Worm (Caenorhabditis elegans) whole organism, mixed stage, embryonic: ENCODE results near the gene ncs-5.

ENCODE experiments used
- M03D4.4 ChIP-seq: sonication (generic microtip); optimal IDR thresholded peaks from 2 replicates; lab custom pipeline; 2017; ENCODE audit warnings: mild to moderate bottlenecking, missing genetic modification characterization, missing compliant biosample characterization
- blmp-1 ChIP-seq: fragments of 150-350 bp; optimal IDR thresholded peaks from 2 replicates; lab custom pipeline; 2014; ENCODE audit warnings: missing biosample characterization, missing genetic modification characterization
- ceh-39 ChIP-seq: fragments of 150-350 bp; optimal IDR thresholded peaks from 2 replicates; lab custom pipeline; 2014; ENCODE audit warnings: missing biosample characterization, missing genetic modification characterization
- ceh-43 ChIP-seq: fragments of 200-800 bp; sonication (Bioruptor generic); optimal IDR thresholded peaks from 2 replicates; lab custom pipeline; 2018; ENCODE audit warnings: mild to moderate bottlenecking, missing genetic modification characterization, moderate library complexity, missing compliant biosample characterization
- ceh-83 ChIP-seq: fragments of 200-800 bp; sonication (Bioruptor generic); optimal IDR thresholded peaks from 2 replicates; lab custom pipeline; 2018; ENCODE audit warnings: mild to moderate bottlenecking, missing genetic modification characterization, missing compliant biosample characterization
- ces-1 ChIP-seq: fragments of 150-350 bp; optimal IDR thresholded peaks from 2 replicates; lab custom pipeline; 2014; ENCODE audit warnings: missing biosample characterization, missing genetic modification reagents, missing genetic modification characterization
- cnd-1 ChIP-seq: fragments of 200-800 bp; sonication (Bioruptor generic); optimal IDR thresholded peaks from 2 replicates; lab custom pipeline; 2018; ENCODE audit warnings: mild to moderate bottlenecking, missing genetic modification characterization, missing compliant biosample characterization
- drap-1 ChIP-seq: fragments of 200-800 bp; sonication (Bioruptor generic); optimal IDR thresholded peaks from 3 replicates; lab custom pipeline; 2018; ENCODE audit warnings: mild to moderate bottlenecking, missing genetic modification characterization, missing compliant biosample characterization
- elt-1 ChIP-seq: sonication (generic microtip); optimal IDR thresholded peaks from 2 replicates; lab custom pipeline; 2017; ENCODE audit warnings: missing genetic modification characterization, mild to moderate bottlenecking, missing compliant biosample characterization, antibody characterized with exemption, moderate library complexity, borderline replicate concordance; ENCODE audit not compliant: insufficient read depth
- elt-3 ChIP-seq: fragments of 150-350 bp; optimal IDR thresholded peaks from 2 replicates; lab custom pipeline; 2014; ENCODE audit warnings: missing biosample characterization, missing genetic modification characterization
- flh-1 ChIP-seq: fragments of 200-800 bp; sonication (Bioruptor generic); optimal IDR thresholded peaks from 2 replicates; lab custom pipeline; 2018; ENCODE audit warnings: mild to moderate bottlenecking, missing genetic modification characterization, moderate library complexity, missing compliant biosample characterization
- ham-2 ChIP-seq: fragments of 200-800 bp; sonication (Bioruptor generic); optimal IDR thresholded peaks from 2 replicates; lab custom pipeline; 2018; ENCODE audit warnings: mild to moderate bottlenecking, missing genetic modification characterization, missing compliant biosample characterization
- hlh-1 ChIP-seq: fragments of 150-350 bp; optimal IDR thresholded peaks from 2 replicates; lab custom pipeline; 2014; ENCODE audit warnings: missing biosample characterization, missing genetic modification reagents, missing genetic modification characterization
- lin-13 ChIP-seq: fragments of 150-350 bp; optimal IDR thresholded peaks from 2 replicates; lab custom pipeline; 2014; ENCODE audit warnings: missing biosample characterization, missing genetic modification characterization
- lin-32 ChIP-seq: fragments of 200-800 bp; sonication (Bioruptor generic); optimal IDR thresholded peaks from 2 replicates; lab custom pipeline; 2018; ENCODE audit warnings: mild to moderate bottlenecking, missing genetic modification characterization, missing compliant biosample characterization
- lsy-2 ChIP-seq: fragments of 150-350 bp; optimal IDR thresholded peaks from 2 replicates; lab custom pipeline; 2014; ENCODE audit warnings: missing biosample characterization, missing genetic modification characterization
- mab-5 ChIP-seq: fragments of 150-350 bp; optimal IDR thresholded peaks from 2 replicates; lab custom pipeline; 2014; ENCODE audit warnings: missing biosample characterization, missing genetic modification characterization
- mep-1 ChIP-seq: fragments of 150-350 bp; optimal IDR thresholded peaks from 2 replicates; lab custom pipeline; 2017; ENCODE audit warnings: missing biosample characterization, missing genetic modification reagents, missing genetic modification characterization, inconsistent platforms
- mls-2 ChIP-seq: sonication (generic microtip); optimal IDR thresholded peaks from 2 replicates; lab custom pipeline; 2016; ENCODE audit warnings: mild to moderate bottlenecking, missing genetic modification characterization, moderate library complexity, missing compliant biosample characterization
- nhr-12 ChIP-seq: fragments of 150-350 bp; optimal IDR thresholded peaks from 2 replicates; lab custom pipeline; 2014; ENCODE audit warnings: missing biosample characterization, missing genetic modification characterization
- nhr-2 ChIP-seq: fragments of 150-350 bp; optimal IDR thresholded peaks from 2 replicates; lab custom pipeline; 2014; ENCODE audit warnings: missing biosample characterization, missing genetic modification characterization
- nhr-237 ChIP-seq: fragments of 150-350 bp; optimal IDR thresholded peaks from 2 replicates; lab custom pipeline; 2014; ENCODE audit warnings: missing biosample characterization, missing genetic modification characterization
- nhr-28 ChIP-seq: fragments of 150-350 bp; optimal IDR thresholded peaks from 2 replicates; lab custom pipeline; 2014; ENCODE audit warnings: missing biosample characterization, missing genetic modification characterization
- pha-4 ChIP-seq: fragments of 150-350 bp; optimal IDR thresholded peaks from 2 replicates; lab custom pipeline; 2018; ENCODE audit warnings: missing biosample characterization, missing genetic modification reagents, missing genetic modification characterization
- sem-2 ChIP-seq: fragments of 200-800 bp; sonication (Bioruptor generic); optimal IDR thresholded peaks from 2 replicates; lab custom pipeline; 2018; ENCODE audit warnings: mild to moderate bottlenecking, missing genetic modification characterization, missing compliant biosample characterization
- snpc-4 ChIP-seq: fragments of 150-350 bp; optimal IDR thresholded peaks from 2 replicates; lab custom pipeline; 2014; ENCODE audit warnings: missing biosample characterization, missing genetic modification characterization
- sptf-1 ChIP-seq: sonication (generic microtip); optimal IDR thresholded peaks from 2 replicates; lab custom pipeline; 2017; ENCODE audit warnings: mild to moderate bottlenecking, missing genetic modification characterization, moderate library complexity, missing compliant biosample characterization
- tbx-8 ChIP-seq: fragments of 200-800 bp; sonication (Bioruptor generic); optimal IDR thresholded peaks from 2 replicates; lab custom pipeline; 2018; ENCODE audit warnings: mild to moderate bottlenecking, missing genetic modification characterization, moderate library complexity, missing compliant biosample characterization
- unc-120 ChIP-seq: sonication (generic microtip); optimal IDR thresholded peaks from 2 replicates; lab custom pipeline; 2017; ENCODE audit warnings: missing genetic modification characterization, missing compliant biosample characterization; ENCODE audit not compliant: poor library complexity, severe bottlenecking
- unc-39 ChIP-seq: fragments of 150-350 bp; optimal IDR thresholded peaks from 2 replicates; lab custom pipeline; 2014; ENCODE audit warnings: missing biosample characterization, missing genetic modification characterization
- unc-62 ChIP-seq: fragments of 150-350 bp; optimal IDR thresholded peaks from 2 replicates; lab custom pipeline; 2014; ENCODE audit warnings: missing biosample characterization, missing genetic modification reagents, missing genetic modification characterization
- zip-8 ChIP-seq: fragments of 150-350 bp; optimal IDR thresholded peaks from 2 replicates; lab custom pipeline; 2014; ENCODE audit warnings: missing biosample characterization, missing genetic modification characterization

Gene ncs-5

DNA sequence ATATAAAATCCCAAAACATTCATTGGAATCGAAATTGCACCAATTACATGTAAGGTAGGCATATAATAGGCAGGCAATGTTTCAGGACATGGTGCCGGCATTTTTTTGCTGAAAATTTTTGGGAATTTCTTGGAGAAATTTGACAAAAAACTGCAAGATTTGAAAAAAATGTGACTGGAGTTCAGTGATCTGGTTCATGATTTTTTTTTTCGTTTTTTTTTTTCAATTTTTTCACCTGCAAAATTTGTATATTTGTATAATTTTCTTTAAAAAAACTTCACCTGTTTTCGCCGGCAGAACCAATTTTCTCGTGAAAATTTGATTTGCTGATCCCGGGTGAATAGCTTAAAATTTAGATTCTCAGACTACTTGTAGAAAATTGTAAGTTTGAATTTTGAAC, 13.2 kb upstream of the ncs-5 start, which contains the start of gene sri-10:
TSS of gene sri-10 (minus strand) at position 101 of the 400 bp plus-strand sequence.
- TF ChIP-seq cnd-1 (tag; lab: Kevin White, UChicago) (no peak), hlh-1 (tag; lab: Kevin White, UChicago) (no peak), lin-32 (GFP tag; lab: Kevin White, UChicago) (no peak), sem-2 (GFP tag; lab: Kevin White, UChicago) (no peak), mab-5 (tag; lab: Kevin White, UChicago) (no peak), sptf-1 (no peak), lsy-2 (no peak), ces-1 (no peak), ceh-83 (GFP tag; lab: Kevin White, UChicago) (no peak), blmp-1 (tag; lab: Kevin White, UChicago) (no peak), nhr-237 (no peak), ceh-39 (no peak), elt-3 (tag; lab: Kevin White, UChicago) (no peak)

DNA sequence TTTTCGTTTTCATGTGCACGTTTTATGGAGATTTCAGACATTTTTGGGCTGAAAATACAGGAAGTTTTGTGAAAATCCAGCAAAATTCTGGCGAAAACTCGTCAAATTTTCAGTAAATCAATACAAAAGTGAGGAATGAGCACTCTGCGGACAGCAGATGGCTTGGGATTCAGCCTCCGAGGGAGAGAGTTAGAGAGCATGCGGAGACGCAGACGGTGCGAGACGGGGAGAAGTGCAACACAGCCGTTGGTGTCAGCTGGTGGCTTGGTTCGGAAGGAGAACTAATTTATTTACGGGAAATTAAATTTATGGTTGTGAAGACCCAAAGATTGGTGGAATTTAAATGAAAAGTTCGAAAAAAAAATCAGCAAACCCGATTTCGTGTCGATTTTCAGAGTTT, 10.9 kb upstream of the ncs-5 start, which contains the start of gene C54E10.6:
TSS of gene C54E10.6 (minus strand) at position 109 of the 400 bp plus-strand sequence.
- TF ChIP-seq nhr-2 (tag; lab: Kevin White, UChicago) (no peak), tbx-8 (GFP tag; lab: Kevin White, UChicago) (no peak), cnd-1 (tag; lab: Kevin White, UChicago) (peak; percentile 80), hlh-1 (tag; lab: Kevin White, UChicago) (peak; percentile 95), ces-1 (peak; percentile 96), unc-120 (peak; percentile 12), unc-62 (GFP tag; lab: Kevin White, UChicago) (peak; percentile 23), drap-1 (GFP tag; lab: Kevin White, UChicago) (no peak), unc-39 (tag; lab: Kevin White, UChicago) (no peak), mls-2 (tag; lab: Kevin White, UChicago) (no peak), mep-1 (tag; lab: Kevin White, UChicago) (peak; percentile 10), lin-32 (GFP tag; lab: Kevin White, UChicago) (peak; percentile 73), ham-2 (GFP tag; lab: Kevin White, UChicago) (no peak), elt-1 (no peak), snpc-4 (no peak)

DNA sequence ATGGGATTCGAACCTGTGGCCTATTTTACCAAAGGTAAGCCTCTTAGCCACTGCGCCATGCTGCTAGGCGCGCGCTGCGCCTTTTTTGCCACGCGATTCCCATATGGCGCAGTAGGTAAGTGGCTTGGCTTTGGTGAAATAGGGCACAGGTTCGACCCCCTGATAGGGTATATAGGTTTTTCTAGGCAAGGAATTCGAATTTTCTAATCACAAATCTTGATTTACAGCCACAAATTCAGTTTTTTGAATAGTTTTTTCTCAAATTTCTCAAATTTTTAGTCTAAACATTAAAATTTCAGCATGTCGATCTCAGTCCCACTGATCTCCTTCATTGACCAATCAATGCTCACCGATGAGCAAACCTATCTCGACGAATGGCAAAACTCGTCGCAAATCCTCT, 8.9 kb upstream of the ncs-5 start, which contains the start of gene C54E10.3:
TSS of gene C54E10.3 (plus strand) at position 301 of the 400 bp plus-strand sequence.
- TF ChIP-seq ces-1 (no peak), flh-1 (GFP tag; lab: Kevin White, UChicago) (no peak), snpc-4 (no peak), sem-2 (GFP tag; lab: Kevin White, UChicago) (no peak), mls-2 (tag; lab: Kevin White, UChicago) (no peak), ceh-39 (no peak), M03D4.4 (tag; lab: Kevin White, UChicago) (no peak), lin-13 (tag; lab: Kevin White, UChicago) (no peak), hlh-1 (tag; lab: Kevin White, UChicago) (no peak), blmp-1 (tag; lab: Kevin White, UChicago) (no peak), drap-1 (GFP tag; lab: Kevin White, UChicago) (no peak)

DNA sequence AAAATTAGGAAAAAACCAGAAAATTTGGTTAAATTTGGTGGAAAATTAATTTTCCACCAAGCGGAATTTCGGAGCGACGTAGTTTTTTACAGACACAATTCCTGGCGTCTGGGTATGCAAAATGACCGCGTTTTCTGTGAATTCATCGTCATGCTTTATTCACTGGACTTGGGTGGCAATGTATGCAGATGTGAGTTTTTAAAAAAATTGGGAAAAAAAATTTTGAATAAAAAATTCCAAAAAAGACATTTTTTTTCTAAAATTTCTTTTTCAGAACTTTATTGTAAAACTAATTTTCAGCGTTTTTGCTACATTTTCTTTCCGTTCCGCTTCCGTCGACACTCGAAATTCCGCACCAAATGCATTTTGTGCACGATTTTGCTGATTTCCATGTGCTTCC, 8.2 kb upstream of the ncs-5 start, which contains the start of gene C54E10.7:
TSS of gene C54E10.7 (plus strand) at position 301 of the 400 bp plus-strand sequence.
- TF ChIP-seq mls-2 (tag; lab: Kevin White, UChicago): no peak
- no peak for TF ChIP-seq sptf-1
- TF ChIP-seq blmp-1 (tag; lab: Kevin White, UChicago): no peak
- no peak for TF ChIP-seq ceh-43 (GFP tag; lab: Kevin White, UChicago)
- TF ChIP-seq nhr-2 (tag; lab: Kevin White, UChicago): no peak
- TF ChIP-seq unc-62 (GFP tag; lab: Kevin White, UChicago): no peak
- no peak for TF ChIP-seq nhr-28 (tag; lab: Kevin White, UChicago)
- TF ChIP-seq pha-4: no peak
- TF ChIP-seq nhr-12 (tag; lab: Kevin White, UChicago): no peak
- no peak for TF ChIP-seq snpc-4
- TF ChIP-seq mab-5 (tag; lab: Kevin White, UChicago): no peak
- TF ChIP-seq ceh-39: no peak
- TF ChIP-seq ceh-83 (GFP tag; lab: Kevin White, UChicago): no peak
- no peak for TF ChIP-seq zip-8 (tag; lab: Kevin White, UChicago)
